Fruit fly (Drosophila melanogaster) whole organism, wandering third instar larva: ENCODE results near the gene mad2.

Experiments
- CG32264 ChIP-seq: fragments of 200-800 bp; sonication (Bioruptor generic); optimal IDR thresholded peaks from 2 replicates; lab custom pipeline; 2016; ENCODE audit warnings: missing biosample characterization, missing genetic modification characterization
- Myc ChIP-seq: fragments of >200 bp; optimal IDR thresholded peaks from 2 replicates; lab custom pipeline; 2017
- sage ChIP-seq: fragments of 200-800 bp; sonication (Bioruptor generic); optimal IDR thresholded peaks from 2 replicates; lab custom pipeline; 2016; ENCODE audit warnings: missing biosample characterization, mild to moderate bottlenecking, missing genetic modification characterization
- sv ChIP-seq: fragments of 200-800 bp; sonication (Bioruptor generic); optimal IDR thresholded peaks from 3 replicates; lab custom pipeline; 2016; ENCODE audit warnings: missing biosample characterization, missing genetic modification characterization

DNA sequence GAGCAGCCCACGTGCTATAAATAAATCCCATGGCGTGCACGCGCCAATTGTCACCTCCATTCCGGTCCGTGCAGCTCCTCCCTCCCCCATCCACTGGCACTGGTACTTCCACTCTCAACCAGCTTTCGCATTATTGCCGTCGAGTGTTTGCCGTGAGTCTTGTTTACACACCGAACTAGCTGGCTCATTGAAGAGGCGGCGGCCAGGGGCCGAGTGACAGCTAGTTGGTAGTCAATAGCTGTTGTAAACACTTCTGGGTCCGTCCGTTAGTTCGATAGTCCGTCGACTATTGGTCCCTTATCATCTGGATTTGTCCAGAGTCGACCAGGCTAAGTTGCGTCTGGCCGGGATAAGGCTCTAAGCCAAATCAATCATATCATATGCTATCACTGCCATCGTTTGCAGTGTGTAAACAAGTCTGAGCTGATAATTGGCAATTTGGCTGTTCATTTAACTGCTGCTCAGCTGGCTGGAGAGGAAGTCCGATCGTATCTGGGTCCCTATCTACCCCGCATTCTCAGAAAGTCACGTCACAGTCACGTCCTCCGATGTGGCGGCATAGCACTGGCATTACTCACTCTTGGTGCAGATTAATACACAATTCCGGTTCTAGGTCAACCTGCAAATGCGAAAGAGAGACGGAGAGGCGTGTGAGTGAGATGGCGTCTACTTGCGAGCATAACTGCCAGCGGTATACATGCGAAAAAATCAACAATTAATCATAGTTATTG is 5.4 kb downstream of the mad2 start:
- TF ChIP-seq CG32264 (GFP tag; lab: Kevin White, UChicago): no peak
- TF ChIP-seq sv: no peak
- no peak for TF ChIP-seq sage
- no peak for TF ChIP-seq Myc (lab: Kevin White, UChicago)
